Worm (Caenorhabditis elegans): ENCODE data around the gene T20D4.19.

The T20D4.19 gene

DNA sequence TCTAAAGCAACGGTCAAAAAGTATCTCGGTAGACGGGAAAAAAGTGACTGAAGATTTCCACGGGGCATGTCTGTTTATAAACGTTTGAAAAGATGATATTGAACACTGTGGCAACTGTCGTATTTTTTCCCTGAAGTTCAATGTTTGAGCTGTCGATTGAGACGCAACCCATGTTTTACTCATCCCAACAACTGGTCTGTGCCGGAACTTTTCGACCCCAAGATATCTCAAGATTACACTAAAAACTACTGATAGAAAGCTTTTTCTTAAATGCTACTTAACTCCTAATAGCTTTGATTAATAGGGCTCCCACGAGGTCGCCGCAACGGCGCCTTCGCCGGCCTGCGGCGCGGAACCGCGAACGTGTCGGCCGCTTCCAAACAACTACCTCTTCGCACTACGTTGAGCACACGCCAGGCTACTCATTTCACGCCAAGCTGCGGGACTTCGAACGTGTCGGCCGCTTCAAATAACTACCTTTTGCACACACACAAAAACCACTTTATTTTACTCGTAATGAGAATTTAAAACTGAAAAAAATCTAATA lies 36.7 kb downstream of the T20D4.19 start, which contains the start of gene T20D4.15:
TSS of gene T20D4.15 (minus strand) at position 51 of the 547 bp plus-strand sequence.
- no peak for TF ChIP-seq ref-1 (GFP tag; conservative IDR thresholded peaks at IDR 0.05)

DNA sequence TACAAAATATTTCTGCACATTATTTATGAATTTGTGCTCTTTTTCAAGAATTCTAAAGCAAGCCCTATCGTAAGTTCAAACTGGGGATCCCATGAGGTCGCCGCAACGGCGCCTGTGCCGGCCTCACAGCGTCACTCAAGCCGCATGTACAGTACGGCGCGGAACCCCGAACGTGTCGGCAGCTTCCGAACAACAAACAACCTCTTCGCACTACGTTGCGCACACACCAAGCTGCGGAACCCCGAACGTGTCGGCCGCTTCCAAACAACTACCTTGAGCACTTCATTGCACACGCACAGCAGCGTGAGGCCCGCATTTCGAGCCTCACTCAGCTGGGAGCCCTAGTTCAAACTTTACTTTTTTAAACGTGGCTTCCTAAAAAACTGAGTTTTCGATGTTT lies 37.4 kb downstream of the T20D4.19 start:
- no peak for TF ChIP-seq flt-1 (GFP tag; IDR thresholded peaks at IDR 0.05)
- TF ChIP-seq klf-2 (GFP tag; conservative IDR thresholded peaks at IDR 0.05), result no peak
- TF ChIP-seq ztf-29 (GFP tag; IDR thresholded peaks at IDR 0.05), result no peak
- TF ChIP-seq cog-1 (tag; optimal IDR thresholded peaks at IDR 0.05), result no peak
- no peak for TF ChIP-seq ref-1 (GFP tag; conservative IDR thresholded peaks at IDR 0.05)
- no peak for TF ChIP-seq med-1 (GFP tag; optimal IDR thresholded peaks at IDR 0.05; ENCODE audit: insufficient read depth)
- TF ChIP-seq ztf-23 (GFP tag; IDR thresholded peaks at IDR 0.05), result no peak
- no peak for TF ChIP-seq T22C8.4 (GFP tag; IDR thresholded peaks at IDR 0.05)
- TF ChIP-seq tab-1 (GFP tag; IDR thresholded peaks at IDR 0.05), result no peak

DNA sequence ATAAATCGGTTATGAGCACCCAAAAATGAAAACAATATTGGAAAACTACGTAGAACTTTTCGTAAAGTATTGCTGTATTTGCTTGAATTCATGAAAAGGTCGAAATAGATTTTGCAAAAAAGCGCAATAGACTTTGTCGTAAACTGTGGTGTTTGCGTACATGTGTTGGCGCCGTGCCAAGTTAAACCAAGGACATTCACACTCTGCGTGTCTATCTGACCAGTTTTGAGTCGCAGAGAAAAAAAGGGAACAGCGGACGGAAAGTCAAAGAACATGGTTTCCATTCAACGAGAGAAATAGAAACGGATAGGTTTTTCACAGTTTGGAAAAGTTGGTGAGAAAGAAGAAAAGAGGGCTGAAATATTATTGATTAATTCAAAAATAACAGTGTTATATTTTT lies 40.4 kb downstream of the T20D4.19 start:
- no peak for TF ChIP-seq ztf-23 (GFP tag; IDR thresholded peaks at IDR 0.05)

DNA sequence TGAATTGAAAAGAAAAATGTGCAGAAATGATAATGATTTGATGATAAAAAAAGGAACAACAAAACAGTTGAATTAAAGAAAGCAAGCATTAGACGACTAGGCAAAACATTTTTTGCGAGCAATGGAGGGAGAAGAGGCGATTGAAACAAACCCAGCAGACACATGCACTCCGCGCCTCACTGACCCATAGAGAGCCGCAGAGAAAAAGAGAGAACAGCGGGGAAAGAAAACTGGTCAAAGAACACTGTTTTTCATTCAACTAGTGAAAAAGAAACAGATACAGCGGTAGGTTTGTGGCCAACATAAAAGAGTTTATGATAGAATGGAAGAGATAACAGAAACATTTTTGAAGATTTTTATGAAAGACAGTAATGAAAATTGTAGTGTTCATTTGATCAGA lies 43.1 kb downstream of the T20D4.19 start:
- no peak for TF ChIP-seq med-1 (GFP tag; optimal IDR thresholded peaks at IDR 0.05; ENCODE audit: insufficient read depth)
- no peak for TF ChIP-seq ztf-23 (GFP tag; IDR thresholded peaks at IDR 0.05)
- TF ChIP-seq ref-1 (GFP tag; conservative IDR thresholded peaks at IDR 0.05), result no peak
- no peak for TF ChIP-seq tab-1 (GFP tag; IDR thresholded peaks at IDR 0.05)
- TF ChIP-seq cog-1 (tag; optimal IDR thresholded peaks at IDR 0.05), result no peak
- TF ChIP-seq klf-2 (GFP tag; conservative IDR thresholded peaks at IDR 0.05), result no peak
- TF ChIP-seq T22C8.4 (GFP tag; IDR thresholded peaks at IDR 0.05), result no peak
- no peak for TF ChIP-seq ztf-29 (GFP tag; IDR thresholded peaks at IDR 0.05)
- no peak for TF ChIP-seq flt-1 (GFP tag; IDR thresholded peaks at IDR 0.05)
